Worm (Caenorhabditis elegans): Measurements from ENCODE around the gene ssq-4.

- TF ChIP-seq jun-1 (tag; optimal IDR thresholded peaks at IDR 0.05) (no peak), ceh-82 (tag; optimal IDR thresholded peaks at IDR 0.05) (no peak), egl-27 (tag; optimal IDR thresholded peaks at IDR 0.05) (no peak), lin-15B (tag; optimal IDR thresholded peaks at IDR 0.05) (no peak), alr-1 (tag; optimal IDR thresholded peaks at IDR 0.05; ENCODE audit: borderline replicate concordance) (no peak), nhr-28 (tag; optimal IDR thresholded peaks at IDR 0.05) (no peak), aly-2 (tag; optimal IDR thresholded peaks at IDR 0.05) (no peak), nhr-12 (tag; optimal IDR thresholded peaks at IDR 0.05) (no peak), lin-35 (GFP tag; optimal IDR thresholded peaks at IDR 0.05) (no peak), sup-37 (GFP tag; optimal IDR thresholded peaks at IDR 0.05) (no peak), fkh-10 (GFP tag; optimal IDR thresholded peaks at IDR 0.05) (no peak), lin-13 (GFP tag; optimal IDR thresholded peaks at IDR 0.05) (no peak), elt-2 (tag; optimal IDR thresholded peaks at IDR 0.05) (no peak), blmp-1 (tag; optimal IDR thresholded peaks at IDR 0.05) (no peak)
Observed at ce11 chrIV:4986246-4986645, 30.0 kb upstream of the ssq-4 start, which contains the start of gene clec-177.

All from whole organism, L1 larva.